Worm (Caenorhabditis elegans) whole organism, L3 larva: ENCODE measurements around the gene srh-184.

Source experiments
- ZK546.5 ChIP-seq: sonication (generic microtip); optimal IDR thresholded peaks from 2 replicates; lab custom pipeline; 2017; ENCODE audit warnings: missing biosample characterization, missing genetic modification characterization
- aly-2 ChIP-seq: fragments of 150-350 bp; optimal IDR thresholded peaks from 2 replicates; lab custom pipeline; 2014; ENCODE audit warnings: missing biosample characterization, missing genetic modification characterization
- ama-1 ChIP-seq: fragments of 150-350 bp; optimal IDR thresholded peaks from 2 replicates; lab custom pipeline; 2018
- ceh-28 ChIP-seq: fragments of 150-350 bp; optimal IDR thresholded peaks from 2 replicates; lab custom pipeline; 2014; ENCODE audit warnings: missing biosample characterization, missing genetic modification reagents, missing genetic modification characterization
- ceh-82 ChIP-seq: fragments of 150-350 bp; optimal IDR thresholded peaks from 2 replicates; lab custom pipeline; 2014; ENCODE audit warnings: missing biosample characterization, missing genetic modification characterization
- ceh-9 ChIP-seq: sonication (generic microtip); optimal IDR thresholded peaks from 2 replicates; lab custom pipeline; 2018; ENCODE audit warnings: missing biosample characterization, missing genetic modification characterization
- daf-12 ChIP-seq: fragments of 150-350 bp; optimal IDR thresholded peaks from 2 replicates; lab custom pipeline; 2014; ENCODE audit warnings: missing biosample characterization, missing genetic modification reagents, missing genetic modification characterization
- egl-27 ChIP-seq: sonication (generic microtip); optimal IDR thresholded peaks from 4 replicates; lab custom pipeline; 2017; ENCODE audit warnings: missing biosample characterization, missing genetic modification reagents, missing genetic modification characterization
- egl-5 ChIP-seq: fragments of 150-350 bp; optimal IDR thresholded peaks from 2 replicates; lab custom pipeline; 2017; ENCODE audit warnings: missing biosample characterization, missing genetic modification reagents, missing genetic modification characterization, inconsistent platforms
- elt-3 ChIP-seq, 3 experiments: fragments of 150-350 bp in 1 of 3; sonication (generic microtip) in 2 of 3; optimal IDR thresholded peaks; 2 replicates in 2 of 3; 4 replicates in 1 of 3; lab custom pipeline; 2014 to 2017; ENCODE audit warnings: missing biosample characterization in 3 of 3, missing genetic modification characterization in 3 of 3
- eor-1 ChIP-seq, 2 experiments: fragments of 150-350 bp; optimal IDR thresholded peaks; 2 replicates each; lab custom pipeline; 2014 to 2018; ENCODE audit warnings: missing biosample characterization in 2 of 2, missing genetic modification characterization in 2 of 2
- fos-1 ChIP-seq: fragments of 150-350 bp; optimal IDR thresholded peaks from 2 replicates; lab custom pipeline; 2014; ENCODE audit warnings: missing biosample characterization, missing genetic modification characterization
- hmg-11 ChIP-seq: sonication (generic microtip); optimal IDR thresholded peaks from 2 replicates; lab custom pipeline; 2016; ENCODE audit warnings: missing genetic modification characterization, missing compliant biosample characterization
- jun-1 ChIP-seq: fragments of 150-350 bp; optimal IDR thresholded peaks from 2 replicates; lab custom pipeline; 2014; ENCODE audit warnings: missing biosample characterization, missing genetic modification reagents, missing genetic modification characterization
- lsy-12 ChIP-seq: sonication (generic microtip); optimal IDR thresholded peaks from 2 replicates; lab custom pipeline; 2016; ENCODE audit warnings: mild to moderate bottlenecking, missing genetic modification characterization, missing compliant biosample characterization
- mml-1 ChIP-seq: fragments of 150-350 bp; sonication (generic microtip); optimal IDR thresholded peaks from 3 replicates; lab custom pipeline; 2014; ENCODE audit warnings: missing biosample characterization, missing genetic modification characterization
- nfya-1 ChIP-seq: sonication (generic microtip); optimal IDR thresholded peaks from 2 replicates; lab custom pipeline; 2017; ENCODE audit warnings: missing genetic modification characterization, mild to moderate bottlenecking, missing compliant biosample characterization, antibody characterized with exemption, moderate library complexity; ENCODE audit not compliant: insufficient read depth
- nhr-25 ChIP-seq: sonication (generic microtip); optimal IDR thresholded peaks from 2 replicates; lab custom pipeline; 2017; ENCODE audit warnings: missing biosample characterization, missing genetic modification characterization
- nhr-28 ChIP-seq: fragments of 150-350 bp; optimal IDR thresholded peaks from 2 replicates; lab custom pipeline; 2014; ENCODE audit warnings: missing biosample characterization, missing genetic modification characterization
- nhr-43 ChIP-seq: sonication (generic microtip); optimal IDR thresholded peaks from 2 replicates; lab custom pipeline; 2016; ENCODE audit warnings: mild to moderate bottlenecking, missing genetic modification characterization, missing compliant biosample characterization; ENCODE audit not compliant: poor library complexity, severe bottlenecking
- nhr-67 ChIP-seq: fragments of 150-350 bp; optimal IDR thresholded peaks from 2 replicates; lab custom pipeline; 2014; ENCODE audit warnings: missing biosample characterization, missing genetic modification characterization
- nhr-77 ChIP-seq: fragments of 150-350 bp; optimal IDR thresholded peaks from 2 replicates; lab custom pipeline; 2014; ENCODE audit warnings: missing biosample characterization, missing genetic modification characterization
- pha-4 ChIP-seq: fragments of 150-350 bp; optimal IDR thresholded peaks from 2 replicates; lab custom pipeline; 2014; ENCODE audit warnings: missing biosample characterization, missing genetic modification reagents, missing genetic modification characterization
- pqm-1 ChIP-seq: fragments of 150-350 bp; optimal IDR thresholded peaks from 2 replicates; lab custom pipeline; 2017; ENCODE audit warnings: missing biosample characterization, missing genetic modification characterization, inconsistent platforms
- sea-2 ChIP-seq: fragments of 150-350 bp; sonication (generic microtip); optimal IDR thresholded peaks from 4 replicates; lab custom pipeline; 2014; ENCODE audit warnings: missing biosample characterization, missing genetic modification reagents, missing genetic modification characterization
- snpc-4 ChIP-seq: fragments of 150-350 bp; optimal IDR thresholded peaks from 2 replicates; lab custom pipeline; 2014; ENCODE audit warnings: missing biosample characterization, missing genetic modification characterization
- tbx-2 ChIP-seq: sonication (generic microtip); optimal IDR thresholded peaks from 2 replicates; lab custom pipeline; 2016; ENCODE audit warnings: mild to moderate bottlenecking, missing genetic modification characterization, missing compliant biosample characterization
- unc-39 ChIP-seq: sonication (generic microtip); optimal IDR thresholded peaks from 4 replicates; lab custom pipeline; 2017; ENCODE audit warnings: missing biosample characterization, missing genetic modification characterization
- unc-62 ChIP-seq: fragments of 150-350 bp; sonication (generic microtip); optimal IDR thresholded peaks from 4 replicates; lab custom pipeline; 2014; ENCODE audit warnings: missing biosample characterization, missing genetic modification reagents, missing genetic modification characterization
- zag-1 ChIP-seq: fragments of 150-350 bp; optimal IDR thresholded peaks from 2 replicates; lab custom pipeline; 2014; ENCODE audit warnings: missing biosample characterization, missing genetic modification characterization
- ztf-11 ChIP-seq: fragments of 150-350 bp; optimal IDR thresholded peaks from 2 replicates; lab custom pipeline; 2014; ENCODE audit warnings: missing biosample characterization, missing genetic modification characterization

The srh-184 gene

ce11 chrV:10795494-10795893, 2.5 kb downstream of the srh-184 start, which contains the start of gene D1054.19:
Gene D1054.19 (plus strand): TSS chrV:10795794.
- no peak for TF ChIP-seq tbx-2 (tag; lab: Kevin White, UChicago)

ce11 chrV:10794463-10794862, 3.5 kb downstream of the srh-184 start:
- TF ChIP-seq nhr-25 (no peak), pha-4 (tag; lab: Kevin White, UChicago) (no peak), nhr-28 (tag; lab: Kevin White, UChicago) (no peak), elt-3 (tag; optimal IDR thresholded peaks at IDR 0.05; lab: Kevin White, UChicago) (no peak), daf-12 (tag; lab: Kevin White, UChicago) (no peak), mml-1 (tag; lab: Kevin White, UChicago) (no peak), ZK546.5 (tag; lab: Kevin White, UChicago) (no peak), hmg-11 (tag; lab: Kevin White, UChicago) (no peak), ceh-9 (tag; lab: Kevin White, UChicago) (no peak), ceh-82 (tag; lab: Kevin White, UChicago) (no peak), egl-5 (tag; lab: Kevin White, UChicago) (no peak), eor-1 (tag; optimal IDR thresholded peaks at IDR 0.05; lab: Kevin White, UChicago) (no peak), unc-62 (GFP tag; lab: Kevin White, UChicago) (no peak), jun-1 (tag; lab: Kevin White, UChicago) (no peak), snpc-4 (no peak), zag-1 (tag; lab: Kevin White, UChicago) (no peak), pqm-1 (no peak), nhr-43 (no peak), nhr-77 (tag; lab: Kevin White, UChicago) (no peak)

- no peak for TF ChIP-seq ZK546.5 (tag; lab: Kevin White, UChicago)
- TF ChIP-seq, all 47 proteins: peak for 0
Observed at ce11 chrV:10793498-10793897, 4.5 kb downstream of the srh-184 start, which contains the start of gene ule-3. Gene ule-3 (plus strand): TSS chrV:10793798.

ce11 chrV:10792775-10793174, 5.2 kb downstream of the srh-184 start, which contains the start of gene D1054.10:
Gene D1054.10 (minus strand): TSS chrV:10792875.
- TF ChIP-seq nhr-67 (tag; lab: Kevin White, UChicago): no peak
- TF ChIP-seq ceh-82 (tag; lab: Kevin White, UChicago): no peak
- no peak for TF ChIP-seq nfya-1 (tag; lab: Kevin White, UChicago)
- TF ChIP-seq pqm-1: no peak
- TF ChIP-seq ceh-28 (tag; lab: Kevin White, UChicago): no peak
- no peak for TF ChIP-seq elt-3 (tag; optimal IDR thresholded peaks at IDR 0.05; lab: Kevin White, UChicago)
- TF ChIP-seq lsy-12: no peak
- TF ChIP-seq ceh-9 (tag; lab: Kevin White, UChicago): no peak
- no peak for TF ChIP-seq mml-1 (tag; lab: Kevin White, UChicago)
- no peak for TF ChIP-seq egl-27 (tag; lab: Kevin White, UChicago)
- no peak for TF ChIP-seq eor-1 (tag; optimal IDR thresholded peaks at IDR 0.05; lab: Kevin White, UChicago)
- TF ChIP-seq ama-1 (lab: Kevin White, UChicago): no peak

DNA sequence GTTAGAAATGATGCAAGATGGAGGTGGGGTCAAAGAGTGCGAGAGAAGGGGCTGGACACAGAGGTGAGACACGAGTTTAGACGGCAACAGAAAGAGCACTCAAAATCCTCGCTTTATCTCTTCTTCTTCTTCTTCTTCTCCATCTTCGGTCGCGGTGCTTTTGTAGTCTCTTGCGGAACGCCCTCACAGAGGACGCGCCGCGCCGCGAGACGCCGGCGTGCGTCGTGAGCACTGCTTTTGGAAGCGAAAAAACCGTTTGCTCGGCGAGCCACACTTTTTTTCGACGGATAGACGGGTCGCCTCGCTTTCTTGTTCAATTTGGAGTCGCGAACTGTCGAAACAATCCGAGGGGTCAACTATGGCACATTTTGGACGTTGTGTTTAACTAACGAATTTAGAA, 7.1 kb downstream of the srh-184 start, which contains the start of gene D1054.9:
TSS of gene D1054.9 (minus strand) at position 137 of the 400 bp plus-strand sequence.
- TF ChIP-seq nhr-43 (no peak), unc-39 (no peak), aly-2 (tag; lab: Kevin White, UChicago) (no peak), sea-2 (GFP tag; lab: Kevin White, UChicago) (no peak), unc-62 (GFP tag; lab: Kevin White, UChicago) (no peak), snpc-4 (no peak), hmg-11 (tag; lab: Kevin White, UChicago) (no peak), nhr-25 (no peak), pha-4 (tag; lab: Kevin White, UChicago) (no peak), jun-1 (tag; lab: Kevin White, UChicago) (no peak), egl-27 (tag; lab: Kevin White, UChicago) (no peak), egl-5 (tag; lab: Kevin White, UChicago) (no peak), daf-12 (tag; lab: Kevin White, UChicago) (no peak), fos-1 (tag; lab: Kevin White, UChicago) (no peak), elt-3 (tag; optimal IDR thresholded peaks at IDR 0.05; lab: Kevin White, UChicago) (no peak)

DNA sequence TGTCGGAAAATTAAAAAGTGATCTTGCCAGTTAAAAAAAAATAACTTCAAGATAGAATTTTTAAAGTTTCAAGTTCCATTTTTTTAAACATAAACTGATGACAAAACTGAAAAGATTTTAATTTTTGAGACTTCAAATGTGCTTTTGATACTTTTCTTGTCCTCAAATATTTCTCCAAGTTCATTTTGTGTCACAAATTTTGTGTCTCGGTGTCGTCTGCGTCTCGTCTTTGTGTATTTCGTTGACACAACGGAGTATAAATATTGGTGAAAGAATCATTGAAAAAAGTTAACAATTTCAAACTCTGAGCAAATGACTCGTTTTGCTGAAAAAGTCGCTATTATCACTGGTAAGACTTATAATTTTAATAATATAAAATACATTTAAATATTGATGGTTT, 14.0 kb downstream of the srh-184 start, which contains the start of gene D1054.8:
TSS of gene D1054.8 (plus strand) at position 301 of the 400 bp plus-strand sequence.
- no peak for TF ChIP-seq ama-1 (lab: Kevin White, UChicago)
- peak; percentile 56 for TF ChIP-seq pha-4 (tag; lab: Kevin White, UChicago)
- TF ChIP-seq nhr-77 (tag; lab: Kevin White, UChicago): no peak
- TF ChIP-seq ztf-11 (tag; lab: Kevin White, UChicago): no peak
- TF ChIP-seq tbx-2 (tag; lab: Kevin White, UChicago): no peak
- TF ChIP-seq, all 47 proteins: peak for 1
